Worm (Caenorhabditis elegans): Measurements from ENCODE around the gene sorf-1.

sorf-1 gene

ce11 chrX:3396735-3397134, 17.7 kb upstream of the sorf-1 start:
- TF ChIP-seq ZK546.5 (tag; optimal IDR thresholded peaks at IDR 0.05) (no peak), R02D3.7 (tag; optimal IDR thresholded peaks at IDR 0.05) (no peak), lin-1 (GFP tag; IDR thresholded peaks at IDR 0.05) (no peak), aha-1 (tag) (peak; percentile 29), pha-4 (GFP tag; IDR thresholded peaks at IDR 0.05) (no peak), pha-4 (tag; optimal IDR thresholded peaks at IDR 0.05) (no peak), hlh-30 (tag; optimal IDR thresholded peaks at IDR 0.05; ENCODE audit: insufficient read depth) (no peak), set-16 (GFP tag; IDR thresholded peaks at IDR 0.05) (no peak), zag-1 (tag; optimal IDR thresholded peaks at IDR 0.05) (no peak)

ce11 chrX:3393562-3393961, 14.5 kb upstream of the sorf-1 start, which contains the start of gene slcf-2:
slcf-2 (plus strand) TSS chrX:3393862.
- TF ChIP-seq nhr-10 (tag; optimal IDR thresholded peaks at IDR 0.05), result no peak
- no peak for TF ChIP-seq php-3 (GFP tag; IDR thresholded peaks at IDR 0.05)
- TF ChIP-seq daf-16 (GFP tag; optimal IDR thresholded peaks at IDR 0.05), result no peak
- TF ChIP-seq daf-16 (tag; optimal IDR thresholded peaks at IDR 0.05), result no peak
- no peak for TF ChIP-seq hlh-30 (tag; optimal IDR thresholded peaks at IDR 0.05; ENCODE audit: insufficient read depth)
- no peak for TF ChIP-seq nhr-28 (tag; optimal IDR thresholded peaks at IDR 0.05)
- TF ChIP-seq rbr-2 (tag; optimal IDR thresholded peaks at IDR 0.05), result no peak
- no peak for TF ChIP-seq attf-4 (tag; optimal IDR thresholded peaks at IDR 0.05)
- TF ChIP-seq tag-97 (GFP tag; IDR thresholded peaks at IDR 0.05), result no peak
- no peak for TF ChIP-seq unc-130 (GFP tag; optimal IDR thresholded peaks at IDR 0.05)
- TF ChIP-seq nhr-102 (tag; optimal IDR thresholded peaks at IDR 0.05), result no peak
- no peak for TF ChIP-seq nhr-237 (tag; optimal IDR thresholded peaks at IDR 0.05)
- no peak for TF ChIP-seq dpl-1 (GFP tag; optimal IDR thresholded peaks at IDR 0.05)
- TF ChIP-seq T26A8.4 (GFP tag; IDR thresholded peaks at IDR 0.05), result no peak

ce11 chrX:3385362-3385761, 6.3 kb upstream of the sorf-1 start, which contains the start of gene acp-1:
acp-1 (minus strand) TSS chrX:3385462.
- peak in 1 of 2 experiments; percentile 43 for TF ChIP-seq unc-62 (GFP tag; optimal IDR thresholded peaks at IDR 0.05 in 1 of 2)
- no peak for TF ChIP-seq unc-62 (tag; optimal IDR thresholded peaks at IDR 0.05)
- TF ChIP-seq ama-1 (optimal IDR thresholded peaks at IDR 0.05), result no peak

ce11 chrX:3380167-3380566, 1.1 kb upstream of the sorf-1 start, which contains the start of gene ZK563.7:
ZK563.7 (plus strand) TSS chrX:3380467.
- TF ChIP-seq daf-16 (GFP tag; optimal IDR thresholded peaks at IDR 0.05) (no peak), daf-16 (tag; optimal IDR thresholded peaks at IDR 0.05) (no peak), ztf-7 (tag; optimal IDR thresholded peaks at IDR 0.05) (no peak), nhr-102 (tag; optimal IDR thresholded peaks at IDR 0.05) (no peak), pha-4 (GFP tag; IDR thresholded peaks at IDR 0.05) (no peak), pha-4 (tag; optimal IDR thresholded peaks at IDR 0.05) (no peak), egl-27 (tag; optimal IDR thresholded peaks at IDR 0.05) (no peak), pqm-1 (tag; optimal IDR thresholded peaks at IDR 0.05) (no peak), unc-39 (tag; optimal IDR thresholded peaks at IDR 0.05) (no peak), sdz-12 (GFP tag; optimal IDR thresholded peaks at IDR 0.05) (no peak)

- no peak for TF ChIP-seq zfp-2 (tag; optimal IDR thresholded peaks at IDR 0.05)
- no peak for TF ChIP-seq ceh-44 (GFP tag; IDR thresholded peaks at IDR 0.05)
- peak; percentile 55 for TF ChIP-seq aha-1 (tag)
- no peak for TF ChIP-seq lim-7 (GFP tag; IDR thresholded peaks at IDR 0.05)
- no peak for TF ChIP-seq madf-9 (GFP tag; conservative IDR thresholded peaks at IDR 0.05)
- TF ChIP-seq T20F7.1 (GFP tag; optimal IDR thresholded peaks at IDR 0.05), result no peak
Measured at ce11 chrX:3375320-3375719, 3.7 kb downstream of the sorf-1 start.

- TF ChIP-seq unc-62 (GFP tag; optimal IDR thresholded peaks at IDR 0.05 in 1 of 2), result peak in 1 of 2 experiments; percentile 62
- no peak for TF ChIP-seq unc-62 (tag; optimal IDR thresholded peaks at IDR 0.05)
- no peak for TF ChIP-seq fos-1 (tag; optimal IDR thresholded peaks at IDR 0.05)
Measured at ce11 chrX:3374642-3375041, 4.4 kb downstream of the sorf-1 start, which contains the start of gene clc-3. clc-3 (minus strand) TSS chrX:3374742.

Measured in whole organism, L4 larva.